Fruit fly (Drosophila melanogaster) whole organism, prepupa: ENCODE measurements around the gene CG9328.

Source experiments
- CG7368 ChIP-seq: fragments of 200-800 bp; sonication (Bioruptor generic); optimal IDR thresholded peaks from 3 replicates; lab custom pipeline; 2016; ENCODE audit warnings: missing biosample characterization, missing genetic modification characterization
- Gug ChIP-seq: fragments of 200-800 bp; sonication (Bioruptor generic); IDR thresholded peaks from 2 replicates; pipeline ENCODE4 v1.3.6; 2022; ENCODE audit warnings: missing biosample characterization, missing genetic modification characterization
- Sox102F ChIP-seq: fragments of 200-800 bp; sonication (Bioruptor generic); optimal IDR thresholded peaks from 2 replicates; lab custom pipeline; 2016; ENCODE audit warnings: missing biosample characterization, mild to moderate bottlenecking, missing genetic modification characterization
- acj6 ChIP-seq: fragments of 200-800 bp; sonication (Bioruptor generic); optimal IDR thresholded peaks from 3 replicates; lab custom pipeline; 2016; ENCODE audit warnings: missing biosample characterization, missing genetic modification characterization
- fd85E ChIP-seq: fragments of 200-800 bp; sonication (Bioruptor generic); optimal IDR thresholded peaks from 3 replicates; lab custom pipeline; 2016; ENCODE audit warnings: missing biosample characterization, missing genetic modification characterization

DNA sequence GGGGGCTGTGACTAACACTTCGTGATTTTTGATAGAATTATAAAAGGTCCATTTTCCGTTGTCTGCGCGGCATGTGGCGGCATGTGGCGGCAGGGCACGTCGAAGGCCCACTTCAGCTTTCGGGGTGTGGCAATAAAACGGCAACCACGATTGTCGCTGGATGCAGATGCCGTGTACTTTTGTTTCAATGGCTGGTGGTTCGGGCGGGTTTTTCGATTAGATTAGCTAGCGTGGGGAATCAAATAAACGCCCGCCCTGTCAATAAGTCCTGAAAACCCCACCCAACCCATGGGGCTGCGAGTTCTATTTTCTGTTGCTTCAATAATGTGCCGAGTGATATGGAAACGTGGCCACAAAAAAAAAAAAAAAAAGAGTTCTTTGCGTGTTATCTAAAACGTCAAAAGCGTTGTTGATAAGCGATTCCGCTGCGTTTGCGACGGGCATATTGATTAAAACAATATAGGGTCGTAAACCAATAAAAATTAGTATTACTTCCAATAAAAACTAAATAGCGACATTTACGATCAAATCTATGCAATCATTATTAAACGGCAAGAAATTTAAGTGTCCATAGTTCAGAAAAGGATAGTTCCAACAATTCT lies 24.0 kb upstream of the CG9328 start:
- no peak for TF ChIP-seq acj6 (GFP tag; lab: Kevin White, UChicago)
- no peak for TF ChIP-seq Gug (GFP tag; lab: Robert Waterston, UW)
- no peak for TF ChIP-seq CG7368 (GFP tag; lab: Kevin White, UChicago)
- no peak for TF ChIP-seq fd85E (GFP tag; lab: Kevin White, UChicago)
- no peak for TF ChIP-seq Sox102F (GFP tag; lab: Kevin White, UChicago)
